Worm (Caenorhabditis elegans) whole organism, late embryonic: ENCODE data around the gene cwf-19L2.

Experiments used
- C38D4.7 ChIP-seq: fragments of 200-800 bp; sonication (Bioruptor generic); optimal IDR thresholded peaks from 2 replicates; lab custom pipeline; 2018; ENCODE audit warnings: mild to moderate bottlenecking, missing genetic modification characterization, moderate library complexity, missing compliant biosample characterization
- F13H6.1 ChIP-seq: sonication (generic microtip); optimal IDR thresholded peaks from 2 replicates; lab custom pipeline; 2016; ENCODE audit warnings: missing genetic modification characterization, missing compliant biosample characterization
- K02D7.2 ChIP-seq: sonication (generic microtip); optimal IDR thresholded peaks from 2 replicates; lab custom pipeline; 2017; ENCODE audit warnings: mild to moderate bottlenecking, missing genetic modification characterization, missing compliant biosample characterization
- K09A11.1 ChIP-seq: sonication (generic microtip); optimal IDR thresholded peaks from 2 replicates; lab custom pipeline; 2017; ENCODE audit warnings: antibody characterized with exemption, mild to moderate bottlenecking, missing genetic modification characterization, missing compliant biosample characterization; ENCODE audit not compliant: insufficient read depth
- ahr-1 ChIP-seq: sonication (generic microtip); optimal IDR thresholded peaks from 2 replicates; lab custom pipeline; 2016; ENCODE audit warnings: missing genetic modification characterization, missing compliant biosample characterization
- ama-1 ChIP-seq: fragments of 150-350 bp; optimal IDR thresholded peaks from 2 replicates; lab custom pipeline; 2014
- ceh-14 ChIP-seq: sonication (generic microtip); optimal IDR thresholded peaks from 2 replicates; lab custom pipeline; 2016; ENCODE audit warnings: missing genotype, missing genetic modification characterization, missing compliant biosample characterization
- ceh-19 ChIP-seq: fragments of 200-800 bp; sonication (Bioruptor generic); optimal IDR thresholded peaks from 2 replicates; lab custom pipeline; 2018; ENCODE audit warnings: mild to moderate bottlenecking, missing genetic modification characterization, missing compliant biosample characterization
- ceh-24 ChIP-seq: sonication (generic microtip); optimal IDR thresholded peaks from 2 replicates; lab custom pipeline; 2016; ENCODE audit warnings: mild to moderate bottlenecking, missing genetic modification characterization, missing compliant biosample characterization
- ceh-30 ChIP-seq: fragments of 150-350 bp; optimal IDR thresholded peaks from 2 replicates; lab custom pipeline; 2014; ENCODE audit warnings: missing biosample characterization, missing genetic modification characterization
- ceh-34 ChIP-seq: sonication (generic microtip); optimal IDR thresholded peaks from 2 replicates; lab custom pipeline; 2016; ENCODE audit warnings: mild to moderate bottlenecking, missing genetic modification characterization, missing compliant biosample characterization
- che-1 ChIP-seq: sonication (generic microtip); optimal IDR thresholded peaks from 2 replicates; lab custom pipeline; 2016; ENCODE audit warnings: mild to moderate bottlenecking, missing genetic modification characterization, missing compliant biosample characterization
- dve-1 ChIP-seq: sonication (generic microtip); optimal IDR thresholded peaks from 2 replicates; lab custom pipeline; 2017; ENCODE audit warnings: antibody characterized with exemption, mild to moderate bottlenecking, missing genetic modification characterization, missing compliant biosample characterization
- elt-4 ChIP-seq: sonication (generic microtip); optimal IDR thresholded peaks from 2 replicates; lab custom pipeline; 2016; ENCODE audit warnings: missing genetic modification characterization, missing compliant biosample characterization
- fax-1 ChIP-seq: sonication (generic microtip); optimal IDR thresholded peaks from 2 replicates; lab custom pipeline; 2016; ENCODE audit warnings: missing genotype, missing genetic modification characterization, missing compliant biosample characterization
- fkh-10 ChIP-seq: fragments of 150-350 bp; optimal IDR thresholded peaks from 2 replicates; lab custom pipeline; 2014; ENCODE audit warnings: missing biosample characterization, missing genetic modification reagents, missing genetic modification characterization
- gmeb-2 ChIP-seq: sonication (generic microtip); optimal IDR thresholded peaks from 2 replicates; lab custom pipeline; 2016; ENCODE audit warnings: missing genetic modification characterization, inconsistent platforms, missing compliant biosample characterization
- hlh-15 ChIP-seq: sonication (generic microtip); optimal IDR thresholded peaks from 2 replicates; lab custom pipeline; 2016; ENCODE audit warnings: missing genetic modification characterization, missing compliant biosample characterization
- lim-6 ChIP-seq: sonication (generic microtip); optimal IDR thresholded peaks from 2 replicates; lab custom pipeline; 2016; ENCODE audit warnings: missing genetic modification characterization, missing compliant biosample characterization
- lin-11 ChIP-seq: fragments of 200-800 bp; sonication (Bioruptor generic); optimal IDR thresholded peaks from 2 replicates; lab custom pipeline; 2018; ENCODE audit warnings: mild to moderate bottlenecking, missing genetic modification characterization, missing compliant biosample characterization
- madf-2 ChIP-seq: sonication (generic microtip); optimal IDR thresholded peaks from 2 replicates; lab custom pipeline; 2017; ENCODE audit warnings: missing genetic modification characterization, missing compliant biosample characterization
- mec-3 ChIP-seq: sonication (generic microtip); optimal IDR thresholded peaks from 2 replicates; lab custom pipeline; 2016; ENCODE audit warnings: borderline replicate concordance, missing genetic modification characterization, missing compliant biosample characterization
- pag-3 ChIP-seq: sonication (generic microtip); optimal IDR thresholded peaks from 2 replicates; lab custom pipeline; 2016; ENCODE audit warnings: missing compliant biosample characterization, missing genetic modification characterization, borderline replicate concordance
- pax-1 ChIP-seq: fragments of 150-350 bp; optimal IDR thresholded peaks from 2 replicates; lab custom pipeline; 2014; ENCODE audit warnings: missing biosample characterization, missing genetic modification characterization
- pha-4 ChIP-seq: fragments of 150-350 bp; optimal IDR thresholded peaks from 2 replicates; lab custom pipeline; 2018; ENCODE audit warnings: missing biosample characterization, missing genetic modification reagents, missing genetic modification characterization
- pqm-1 ChIP-seq: sonication (generic microtip); optimal IDR thresholded peaks from 2 replicates; lab custom pipeline; 2016; ENCODE audit warnings: missing genetic modification characterization, missing compliant biosample characterization
- pros-1 ChIP-seq: fragments of 150-350 bp; optimal IDR thresholded peaks from 2 replicates; lab custom pipeline; 2014; ENCODE audit warnings: missing biosample characterization, missing genetic modification reagents, missing genetic modification characterization
- rnt-1 ChIP-seq: sonication (generic microtip); optimal IDR thresholded peaks from 2 replicates; lab custom pipeline; 2016; ENCODE audit warnings: missing genetic modification characterization, missing compliant biosample characterization
- syd-9 ChIP-seq: sonication (generic microtip); optimal IDR thresholded peaks from 2 replicates; lab custom pipeline; 2016; ENCODE audit warnings: mild to moderate bottlenecking, missing genetic modification characterization, moderate library complexity, missing compliant biosample characterization
- tbx-2 ChIP-seq: sonication (generic microtip); optimal IDR thresholded peaks from 2 replicates; lab custom pipeline; 2016; ENCODE audit warnings: missing genetic modification characterization, missing compliant biosample characterization
- tbx-7 ChIP-seq: sonication (generic microtip); optimal IDR thresholded peaks from 2 replicates; lab custom pipeline; 2016; ENCODE audit warnings: missing genotype, missing genetic modification characterization, missing compliant biosample characterization
- ttx-3 ChIP-seq: sonication (generic microtip); optimal IDR thresholded peaks from 2 replicates; lab custom pipeline; 2016; ENCODE audit warnings: missing genetic modification reagents, missing genetic modification characterization, missing compliant biosample characterization
- unc-86 ChIP-seq: sonication (generic microtip); optimal IDR thresholded peaks from 2 replicates; lab custom pipeline; 2016; ENCODE audit warnings: missing genetic modification characterization, missing compliant biosample characterization
- zip-5 ChIP-seq: sonication (generic microtip); optimal IDR thresholded peaks from 2 replicates; lab custom pipeline; 2016; ENCODE audit warnings: missing genetic modification characterization, missing compliant biosample characterization
- ztf-16 ChIP-seq: sonication (generic microtip); optimal IDR thresholded peaks from 2 replicates; lab custom pipeline; 2017; ENCODE audit warnings: missing genetic modification characterization, missing compliant biosample characterization

The cwf-19L2 gene

ce11 chrIII:7310662-7311340 lies 17.4 kb downstream of the cwf-19L2 start, which contains the start of the genes F56C9.6 and F56C9.3:
Gene F56C9.6, minus strand, starts transcription at chrIII:7310773.
Gene F56C9.3, plus strand, starts transcription at chrIII:7311290.
- TF ChIP-seq ceh-30 (tag; lab: Kevin White, UChicago) = no peak
- no peak for TF ChIP-seq tbx-7
- TF ChIP-seq ztf-16 (tag; lab: Kevin White, UChicago) = no peak
- no peak for TF ChIP-seq elt-4 (tag; lab: Kevin White, UChicago)
- TF ChIP-seq, all 69 proteins: peak for 0

- TF ChIP-seq pqm-1 (no peak), tbx-2 (tag; lab: Kevin White, UChicago) (no peak), hlh-15 (tag; lab: Kevin White, UChicago) (no peak), ceh-14 (tag; lab: Kevin White, UChicago) (no peak), gmeb-2 (tag; lab: Kevin White, UChicago) (no peak), rnt-1 (no peak), lim-6 (tag; lab: Kevin White, UChicago) (no peak), mec-3 (tag; lab: Kevin White, UChicago) (no peak), ceh-24 (tag; lab: Kevin White, UChicago) (no peak), lin-11 (tag; lab: Kevin White, UChicago) (no peak), ahr-1 (no peak), pha-4 (tag; lab: Kevin White, UChicago) (no peak), F13H6.1 (tag; lab: Kevin White, UChicago) (no peak), dve-1 (tag; lab: Kevin White, UChicago) (no peak)
Measured at ce11 chrIII:7314473-7314872, 21.0 kb downstream of the cwf-19L2 start.

DNA sequence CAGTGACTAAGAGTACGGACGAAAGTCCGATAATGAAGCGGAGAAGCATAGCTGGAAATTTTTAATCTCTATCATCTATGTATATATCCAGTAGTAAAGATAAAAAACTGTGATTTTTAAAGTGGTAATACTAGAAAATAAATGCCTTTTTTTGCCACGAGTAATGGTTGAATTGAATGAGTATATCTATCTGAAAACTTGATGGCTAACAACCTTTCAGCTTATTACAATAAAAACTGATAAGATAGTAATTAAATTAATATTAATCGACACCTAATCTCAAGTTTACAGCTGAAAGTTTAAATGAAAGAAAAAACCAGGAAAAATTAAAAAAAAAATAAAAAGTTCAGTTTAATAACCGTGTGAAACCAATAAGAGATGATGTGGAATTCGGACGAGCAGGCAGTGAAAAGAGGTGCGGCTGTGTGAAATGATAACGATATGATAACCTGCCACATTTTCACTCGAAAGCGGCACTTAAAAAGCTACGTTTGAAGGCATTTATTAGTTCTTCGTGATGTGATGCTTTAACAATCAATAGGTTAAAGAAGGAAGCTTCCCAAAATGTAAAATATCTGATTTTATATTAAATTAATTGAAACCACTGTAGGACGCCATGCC lies 21.6 kb downstream of the cwf-19L2 start, which contains the start of gene nspg-6:
nspg-6 (minus strand) TSS at position 51 of the 621 bp plus-strand sequence.
- TF ChIP-seq fkh-10 (no peak), ceh-14 (tag; lab: Kevin White, UChicago) (no peak), che-1 (tag; lab: Kevin White, UChicago) (no peak), C38D4.7 (GFP tag; lab: Kevin White, UChicago) (no peak), K02D7.2 (tag; lab: Kevin White, UChicago) (no peak), ttx-3 (no peak), ceh-19 (GFP tag; lab: Kevin White, UChicago) (no peak), madf-2 (no peak), fax-1 (tag; lab: Kevin White, UChicago) (no peak), unc-86 (tag; lab: Kevin White, UChicago) (no peak), pqm-1 (no peak), lin-11 (tag; lab: Kevin White, UChicago) (no peak)

ce11 chrIII:7317354-7317753 lies 23.9 kb downstream of the cwf-19L2 start:
- TF ChIP-seq zip-5 (tag; lab: Kevin White, UChicago) (no peak), ztf-16 (tag; lab: Kevin White, UChicago) (no peak), ahr-1 (no peak), madf-2 (no peak), C38D4.7 (GFP tag; lab: Kevin White, UChicago) (no peak), ama-1 (lab: Kevin White, UChicago) (no peak), pros-1 (no peak), pax-1 (tag; lab: Kevin White, UChicago) (peak; percentile 14), unc-86 (tag; lab: Kevin White, UChicago) (no peak), ceh-19 (GFP tag; lab: Kevin White, UChicago) (peak; percentile 33), syd-9 (no peak), tbx-7 (no peak), K09A11.1 (tag; lab: Kevin White, UChicago) (no peak), pag-3 (no peak), lin-11 (tag; lab: Kevin White, UChicago) (no peak), ceh-30 (tag; lab: Kevin White, UChicago) (no peak), ceh-34 (tag; lab: Kevin White, UChicago) (no peak)
- TF ChIP-seq, all 69 proteins: peak for 2
